Fruit fly (Drosophila melanogaster) whole organism, adult: Measurements from ENCODE around the gene Grip128.

Experiments used
- CG11617 ChIP-seq: fragments of 200-800 bp; sonication (Bioruptor generic); optimal IDR thresholded peaks from 2 replicates; lab custom pipeline; 2017; ENCODE audit warnings: mild to moderate bottlenecking, missing biosample characterization, missing genetic modification reagents, missing genetic modification characterization
- CG12768 ChIP-seq: fragments of 200-800 bp; sonication (Bioruptor generic); optimal IDR thresholded peaks from 2 replicates; lab custom pipeline; 2017; ENCODE audit warnings: missing biosample characterization, missing genetic modification characterization, mild to moderate bottlenecking, moderate library complexity, missing genetic modification reagents
- CG14711 ChIP-seq: fragments of 200-800 bp; sonication (Bioruptor generic); optimal IDR thresholded peaks from 2 replicates; lab custom pipeline; 2018; ENCODE audit warnings: missing biosample characterization, mild to moderate bottlenecking, missing genetic modification characterization, moderate library complexity
- CG1620 ChIP-seq: fragments of 200-800 bp; sonication (Bioruptor generic); optimal IDR thresholded peaks from 2 replicates; lab custom pipeline; 2016; ENCODE audit warnings: missing biosample characterization, missing genetic modification characterization
- CG33017 ChIP-seq: fragments of 200-800 bp; sonication (Bioruptor generic); optimal IDR thresholded peaks from 2 replicates; lab custom pipeline; 2018; ENCODE audit warnings: missing biosample characterization, mild to moderate bottlenecking, missing genetic modification characterization, moderate library complexity
- CG5204 ChIP-seq: fragments of 200-800 bp; sonication (Bioruptor generic); optimal IDR thresholded peaks from 2 replicates; lab custom pipeline; 2016; ENCODE audit warnings: missing biosample characterization, missing genetic modification characterization
- CG7045 ChIP-seq: fragments of 200-800 bp; sonication (Bioruptor generic); optimal IDR thresholded peaks from 2 replicates; lab custom pipeline; 2017; ENCODE audit warnings: missing biosample characterization, mild to moderate bottlenecking, missing genetic modification characterization
- CG7101 ChIP-seq: fragments of 200-800 bp; sonication (Bioruptor generic); optimal IDR thresholded peaks from 2 replicates; lab custom pipeline; 2018; ENCODE audit warnings: missing biosample characterization, mild to moderate bottlenecking, missing genetic modification characterization, moderate library complexity
- Clk ChIP-seq: fragments of 200-800 bp; sonication (Bioruptor generic); optimal IDR thresholded peaks from 2 replicates; lab custom pipeline; 2017; ENCODE audit warnings: missing biosample characterization, missing genetic modification characterization
- Crg-1 ChIP-seq: fragments of 200-800 bp; sonication (Bioruptor generic); optimal IDR thresholded peaks from 2 replicates; lab custom pipeline; 2016; ENCODE audit warnings: missing biosample characterization, missing genetic modification characterization
- Hr96 ChIP-seq: fragments of 200-800 bp; sonication (Bioruptor generic); optimal IDR thresholded peaks from 2 replicates; lab custom pipeline; 2016; ENCODE audit warnings: missing biosample characterization, missing genetic modification characterization
- Mnt ChIP-seq: fragments of 200-800 bp; sonication (Bioruptor generic); optimal IDR thresholded peaks from 2 replicates; lab custom pipeline; 2016; ENCODE audit warnings: missing biosample characterization, mild to moderate bottlenecking, missing genetic modification characterization
- bab1 ChIP-seq: fragments of 200-800 bp; sonication (Bioruptor generic); optimal IDR thresholded peaks from 3 replicates; lab custom pipeline; 2019; ENCODE audit warnings: missing biosample characterization, mild to moderate bottlenecking, missing genetic modification characterization, moderate library complexity
- cic ChIP-seq: fragments of 200-800 bp; sonication (Bioruptor generic); optimal IDR thresholded peaks from 2 replicates; lab custom pipeline; 2017; ENCODE audit warnings: missing biosample characterization, mild to moderate bottlenecking, missing genetic modification characterization, moderate library complexity
- cnc ChIP-seq, 2 experiments: fragments of >200 bp; optimal IDR thresholded peaks; 2 replicates each; lab custom pipeline; 2017
- kay ChIP-seq: fragments of 200-800 bp; sonication (Bioruptor generic); peaks from one replicate; lab custom pipeline; 2016; ENCODE audit warnings: missing biosample characterization, missing genetic modification characterization, borderline replicate concordance
- ovo ChIP-seq: fragments of 200-800 bp; sonication (Bioruptor generic); optimal IDR thresholded peaks from 2 replicates; lab custom pipeline; 2016; ENCODE audit warnings: missing biosample characterization, missing genetic modification characterization
- pad ChIP-seq: fragments of 200-800 bp; sonication (Bioruptor generic); optimal IDR thresholded peaks from 3 replicates; lab custom pipeline; 2017; ENCODE audit warnings: missing biosample characterization, missing genetic modification characterization, mild to moderate bottlenecking, moderate library complexity, missing genetic modification reagents
- tj ChIP-seq: fragments of 200-800 bp; sonication (Bioruptor generic); optimal IDR thresholded peaks from 3 replicates; lab custom pipeline; 2017; ENCODE audit warnings: missing biosample characterization, mild to moderate bottlenecking, missing genetic modification characterization, moderate library complexity
- toe ChIP-seq: fragments of 200-800 bp; sonication (Bioruptor generic); optimal IDR thresholded peaks from 2 replicates; lab custom pipeline; 2016; ENCODE audit warnings: missing biosample characterization, missing genetic modification characterization

Grip128 gene

DNA sequence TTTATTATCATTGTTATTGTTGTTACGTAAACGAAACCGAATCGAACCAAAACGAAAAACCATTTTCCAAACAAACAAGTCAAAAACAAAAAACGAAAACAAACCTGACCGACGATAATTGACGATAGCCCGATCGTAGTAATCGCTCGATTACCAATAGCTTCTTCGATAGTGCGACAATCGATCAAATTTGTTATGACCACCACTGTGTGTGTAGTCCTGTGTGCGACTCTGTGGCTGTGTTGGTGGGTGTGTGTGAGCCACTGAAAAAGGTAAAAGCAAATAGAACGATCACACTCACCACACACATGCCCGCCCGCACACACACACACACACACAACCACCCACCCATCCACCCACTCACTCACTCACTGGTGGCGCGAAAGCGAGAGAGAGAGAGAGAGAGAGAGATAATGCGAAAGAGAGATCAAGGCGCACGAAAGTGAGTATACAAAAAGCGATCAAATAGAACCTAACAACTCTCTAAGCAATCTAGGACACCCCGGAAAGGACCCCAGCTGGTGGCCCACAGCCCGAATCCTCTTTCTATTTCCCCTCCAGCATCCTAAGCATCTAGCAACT is 12.6 kb upstream of the Grip128 start:
- TF ChIP-seq CG7045 (no peak), ovo (GFP tag; lab: Kevin White, UChicago) (no peak), Hr96 (GFP tag; lab: Kevin White, UChicago) (no peak), kay (GFP tag; lab: Kevin White, UChicago) (no peak), tj (GFP tag; lab: Kevin White, UChicago) (no peak)

- TF ChIP-seq Clk (GFP tag; lab: Kevin White, UChicago) = no peak
- TF ChIP-seq CG7045 = no peak
- TF ChIP-seq Mnt (GFP tag; lab: Kevin White, UChicago) = no peak
- no peak for TF ChIP-seq tj (GFP tag; lab: Kevin White, UChicago)
- TF ChIP-seq CG11617 (GFP tag; lab: Kevin White, UChicago) = no peak
- TF ChIP-seq ovo (GFP tag; lab: Kevin White, UChicago) = no peak
- TF ChIP-seq CG14711 (tag; lab: Kevin White, UChicago) = no peak
- no peak for TF ChIP-seq CG33017 (tag; lab: Kevin White, UChicago)
- TF ChIP-seq CG7101 (tag; lab: Kevin White, UChicago) = no peak
- no peak for TF ChIP-seq CG12768 (GFP tag; lab: Kevin White, UChicago)
Observed at dm6 chrX:15483010-15483802, 11.3 kb upstream of the Grip128 start.

DNA sequence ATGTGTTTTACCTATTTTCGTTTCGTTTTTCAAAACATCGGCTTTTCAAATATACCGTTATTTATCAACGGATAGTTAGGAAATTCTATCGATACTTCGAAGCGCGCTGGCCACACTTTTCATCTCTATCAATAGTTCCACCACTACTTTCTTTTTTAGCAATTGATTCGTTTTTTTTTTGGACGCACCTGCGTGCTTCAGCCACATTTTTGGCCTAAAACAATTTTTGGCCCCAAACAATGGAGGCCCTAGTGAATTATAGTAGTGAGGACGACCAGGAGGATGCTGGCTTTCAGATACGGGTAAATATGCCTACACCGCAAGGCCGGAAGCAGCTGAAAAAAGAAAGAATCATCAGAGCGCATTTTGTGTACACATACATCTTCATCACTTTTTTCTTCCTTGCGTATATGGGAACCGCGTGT is 10.3 kb upstream of the Grip128 start, which contains the start of gene CG6340:
Gene CG6340 (plus strand): TSS at position 139 of the 425 bp plus-strand sequence.
- TF ChIP-seq cic (GFP tag; lab: Kevin White, UChicago) = no peak
- no peak for TF ChIP-seq kay (GFP tag; lab: Kevin White, UChicago)
- no peak for TF ChIP-seq CG33017 (tag; lab: Kevin White, UChicago)
- TF ChIP-seq tj (GFP tag; lab: Kevin White, UChicago) = peak; percentile 6
- peak; percentile 44 for TF ChIP-seq Mnt (GFP tag; lab: Kevin White, UChicago)
- TF ChIP-seq bab1 (GFP tag; lab: Kevin White, UChicago) = peak; percentile 12

- no peak for TF ChIP-seq tj (GFP tag; lab: Kevin White, UChicago)
- no peak for TF ChIP-seq pad (GFP tag; lab: Kevin White, UChicago)
- no peak for TF ChIP-seq CG11617 (GFP tag; lab: Kevin White, UChicago)
- no peak for TF ChIP-seq Mnt (GFP tag; lab: Kevin White, UChicago)
- no peak for TF ChIP-seq Hr96 (GFP tag; lab: Kevin White, UChicago)
- no peak for TF ChIP-seq bab1 (GFP tag; lab: Kevin White, UChicago)
- no peak for TF ChIP-seq CG1620 (GFP tag; lab: Kevin White, UChicago)
- no peak for TF ChIP-seq Crg-1 (GFP tag; lab: Kevin White, UChicago)
- no peak for TF ChIP-seq toe (GFP tag; lab: Kevin White, UChicago)
Observed at dm6 chrX:15475791-15476190, 3.9 kb upstream of the Grip128 start, which contains the start of gene CG6324. Gene CG6324 (plus strand): TSS chrX:15476091.

dm6 chrX:15475367-15475789 is 3.5 kb upstream of the Grip128 start, which contains the start of gene mh:
Gene mh (minus strand): TSS chrX:15475400.
- TF ChIP-seq bab1 (GFP tag; lab: Kevin White, UChicago) = peak; percentile 8
- TF ChIP-seq CG12768 (GFP tag; lab: Kevin White, UChicago) = no peak

- TF ChIP-seq CG33017 (tag; lab: Kevin White, UChicago) = no peak
- TF ChIP-seq Mnt (GFP tag; lab: Kevin White, UChicago) = no peak
- TF ChIP-seq toe (GFP tag; lab: Kevin White, UChicago) = no peak
- no peak for TF ChIP-seq Crg-1 (GFP tag; lab: Kevin White, UChicago)
- TF ChIP-seq CG5204 = no peak
- no peak for TF ChIP-seq CG12768 (GFP tag; lab: Kevin White, UChicago)
- TF ChIP-seq bab1 (GFP tag; lab: Kevin White, UChicago) = no peak
- no peak for TF ChIP-seq tj (GFP tag; lab: Kevin White, UChicago)
- no peak for TF ChIP-seq CG7045
- TF ChIP-seq ovo (GFP tag; lab: Kevin White, UChicago) = no peak
Observed at dm6 chrX:15467402-15467941, 4.4 kb downstream of the Grip128 start, which contains the start of the genes CG15642 and CG15641. Gene CG15642 (minus strand): TSS chrX:15467757. Gene CG15641 (plus strand): TSS chrX:15467891.

dm6 chrX:15465410-15465809 is 6.5 kb downstream of the Grip128 start:
- TF ChIP-seq Mnt (GFP tag; lab: Kevin White, UChicago) = peak; percentile 15
- TF ChIP-seq cnc (optimal IDR thresholded peaks at IDR 0.05; lab: Kevin White, UChicago) = no peak
- TF ChIP-seq toe (GFP tag; lab: Kevin White, UChicago) = no peak
- TF ChIP-seq cic (GFP tag; lab: Kevin White, UChicago) = peak; percentile 26
- peak; percentile 97 for TF ChIP-seq pad (GFP tag; lab: Kevin White, UChicago)
- no peak for TF ChIP-seq ovo (GFP tag; lab: Kevin White, UChicago)
- TF ChIP-seq CG12768 (GFP tag; lab: Kevin White, UChicago) = no peak
